Worm (Caenorhabditis elegans) whole organism, L4 larva: ENCODE measurements around the gene T09F3.5.

Source experiments
- F26F4.8 ChIP-seq: fragments of 200-800 bp; sonication (Bioruptor generic); conservative IDR thresholded peaks from 2 replicates; pipeline ENCODE4 v1.3.6; 2022; ENCODE audit warnings: missing genetic modification characterization, missing compliant biosample characterization
- T20F7.1 ChIP-seq: fragments of 200-800 bp; sonication (Bioruptor generic); optimal IDR thresholded peaks from 2 replicates; lab custom pipeline; 2018; ENCODE audit warnings: mild to moderate bottlenecking, missing genetic modification characterization, missing compliant biosample characterization
- Y48G9A.11 ChIP-seq: fragments of 200-800 bp; sonication (Bioruptor generic); IDR thresholded peaks from 2 replicates; pipeline ENCODE4 v1.3.6; 2022; ENCODE audit warnings: missing genetic modification reagents, missing genetic modification characterization, missing compliant biosample characterization
- Y5F2A.4 ChIP-seq: fragments of 200-800 bp; sonication (Bioruptor generic); optimal IDR thresholded peaks from 2 replicates; lab custom pipeline; 2018; ENCODE audit warnings: mild to moderate bottlenecking, missing genetic modification characterization, missing compliant biosample characterization
- aly-2 ChIP-seq: sonication (generic microtip); optimal IDR thresholded peaks from 2 replicates; lab custom pipeline; 2018; ENCODE audit warnings: missing biosample characterization, missing genetic modification characterization
- ama-1 ChIP-seq: fragments of 150-350 bp; optimal IDR thresholded peaks from 2 replicates; lab custom pipeline; 2014; ENCODE audit warnings: inconsistent platforms, mixed read lengths
- arid-1 ChIP-seq: fragments of 200-800 bp; sonication (Bioruptor generic); conservative IDR thresholded peaks from 2 replicates; pipeline ENCODE4 v1.3.6; 2022; ENCODE audit warnings: missing genetic modification reagents, missing genetic modification characterization, missing compliant biosample characterization
- ceh-44 ChIP-seq: fragments of 200-800 bp; sonication (Bioruptor generic); IDR thresholded peaks from 2 replicates; pipeline ENCODE4 v1.3.6; 2022; ENCODE audit warnings: missing genetic modification reagents, missing genetic modification characterization, missing compliant biosample characterization
- cey-2 ChIP-seq: sonication (generic microtip); optimal IDR thresholded peaks from 3 replicates; lab custom pipeline; 2017; ENCODE audit warnings: missing genetic modification characterization, mild to moderate bottlenecking, missing compliant biosample characterization, antibody characterized with exemption, borderline replicate concordance; ENCODE audit not compliant: insufficient read depth
- ctbp-1 ChIP-seq: fragments of 200-800 bp; sonication (Bioruptor generic); IDR thresholded peaks from 2 replicates; pipeline ENCODE4 v1.3.6; 2022; ENCODE audit warnings: missing genetic modification reagents, missing genetic modification characterization, missing compliant biosample characterization
- daf-16 ChIP-seq, 3 experiments: sonication (generic microtip); optimal IDR thresholded peaks; 2 replicates each; lab custom pipeline; 2016 to 2017; ENCODE audit warnings: missing genetic modification characterization in 3 of 3, missing genetic modification reagents in 3 of 3, mild to moderate bottlenecking in 2 of 3, missing compliant biosample characterization in 2 of 3, missing biosample characterization in 1 of 3, moderate library complexity in 1 of 3
- daf-8 ChIP-seq: fragments of 200-800 bp; sonication (Bioruptor generic); IDR thresholded peaks from 2 replicates; pipeline ENCODE4 v1.3.6; 2022; ENCODE audit warnings: missing genetic modification characterization, missing compliant biosample characterization
- dmd-6 ChIP-seq: fragments of 200-800 bp; sonication (Bioruptor generic); IDR thresholded peaks from 2 replicates; pipeline ENCODE4 v1.3.6; 2022; ENCODE audit warnings: missing genetic modification reagents, missing genetic modification characterization, missing compliant biosample characterization
- dpl-1 ChIP-seq: fragments of 150-350 bp; optimal IDR thresholded peaks from 2 replicates; lab custom pipeline; 2014; ENCODE audit warnings: missing biosample characterization, missing genetic modification reagents, missing genetic modification characterization
- dve-1 ChIP-seq: sonication (generic microtip); optimal IDR thresholded peaks from 2 replicates; lab custom pipeline; 2017; ENCODE audit warnings: antibody characterized with exemption, mild to moderate bottlenecking, missing genetic modification characterization, missing compliant biosample characterization; ENCODE audit not compliant: insufficient read depth
- egl-43 ChIP-seq: fragments of 200-800 bp; sonication (Bioruptor generic); IDR thresholded peaks from 2 replicates; pipeline ENCODE4 v1.3.6; 2022; ENCODE audit warnings: missing genetic modification reagents, missing genetic modification characterization, missing compliant biosample characterization
- hif-1 ChIP-seq, 2 experiments: sonication (generic microtip); optimal IDR thresholded peaks; 2 replicates each; lab custom pipeline; 2016 to 2017; ENCODE audit warnings: missing compliant biosample characterization in 2 of 2, missing genetic modification characterization in 2 of 2, missing genetic modification reagents in 2 of 2, missing genotype in 2 of 2, mild to moderate bottlenecking in 1 of 2
- hlh-11 ChIP-seq: fragments of 200-800 bp; sonication (Bioruptor generic); optimal IDR thresholded peaks from 2 replicates; lab custom pipeline; 2018; ENCODE audit warnings: mild to moderate bottlenecking, missing genetic modification characterization, missing compliant biosample characterization
- hlh-30 ChIP-seq: sonication (generic microtip); optimal IDR thresholded peaks from 2 replicates; lab custom pipeline; 2017; ENCODE audit warnings: antibody characterized with exemption, mild to moderate bottlenecking, missing genetic modification characterization, missing compliant biosample characterization; ENCODE audit not compliant: insufficient read depth
- lin-15B ChIP-seq: fragments of 150-350 bp; sonication (generic microtip); optimal IDR thresholded peaks from 3 replicates; lab custom pipeline; 2014; ENCODE audit warnings: missing biosample characterization, missing genetic modification characterization
- lin-38 ChIP-seq: fragments of 200-800 bp; sonication (Bioruptor generic); IDR thresholded peaks from 2 replicates; pipeline ENCODE4 v1.3.6; 2022; ENCODE audit warnings: missing genetic modification reagents, missing genetic modification characterization, missing compliant biosample characterization
- lin-39 ChIP-seq: fragments of 150-350 bp; optimal IDR thresholded peaks from 2 replicates; lab custom pipeline; 2014; ENCODE audit warnings: missing biosample characterization, missing genetic modification reagents, missing genetic modification characterization
- lsy-2 ChIP-seq, 2 experiments: fragments of 150-350 bp in 1 of 2; sonication (generic microtip) in 1 of 2; optimal IDR thresholded peaks; 2 replicates each; lab custom pipeline; 2014 to 2017; ENCODE audit warnings: missing biosample characterization in 2 of 2, missing genetic modification characterization in 2 of 2
- madf-5 ChIP-seq, 2 experiments: fragments of 200-800 bp; sonication (Bioruptor generic); IDR thresholded peaks; 2 replicates each; pipeline ENCODE4 v1.3.6; 2022; ENCODE audit warnings: missing compliant biosample characterization in 2 of 2, missing genetic modification characterization in 2 of 2
- mdl-1 ChIP-seq, 2 experiments: fragments of 150-350 bp in 1 of 2; sonication (generic microtip) in 1 of 2; optimal IDR thresholded peaks; 2 replicates each; lab custom pipeline; 2014 to 2017; ENCODE audit warnings: missing biosample characterization in 2 of 2, missing genetic modification characterization in 2 of 2
- mep-1 ChIP-seq: fragments of 150-350 bp; sonication (generic microtip); optimal IDR thresholded peaks from 3 replicates; lab custom pipeline; 2014; ENCODE audit warnings: missing biosample characterization, missing genetic modification characterization
- mes-2 ChIP-seq: sonication (generic microtip); optimal IDR thresholded peaks from 2 replicates; lab custom pipeline; 2016; ENCODE audit warnings: missing genotype, mild to moderate bottlenecking, missing genetic modification characterization, missing compliant biosample characterization; ENCODE audit not compliant: poor library complexity, severe bottlenecking
- nhr-102 ChIP-seq: sonication (generic microtip); optimal IDR thresholded peaks from 2 replicates; lab custom pipeline; 2016; ENCODE audit warnings: mild to moderate bottlenecking, missing genetic modification characterization, moderate library complexity, missing compliant biosample characterization
- nhr-237 ChIP-seq: sonication (generic microtip); optimal IDR thresholded peaks from 2 replicates; lab custom pipeline; 2017; ENCODE audit warnings: missing biosample characterization, missing genetic modification characterization
- nhr-28 ChIP-seq: fragments of 150-350 bp; optimal IDR thresholded peaks from 2 replicates; lab custom pipeline; 2014; ENCODE audit warnings: missing biosample characterization, missing genetic modification characterization
- nhr-41 ChIP-seq: fragments of 200-800 bp; sonication (Bioruptor generic); IDR thresholded peaks from 2 replicates; pipeline ENCODE4 v1.3.6; 2022; ENCODE audit warnings: missing genetic modification reagents, missing genetic modification characterization, missing compliant biosample characterization
- nhr-48 ChIP-seq: sonication (generic microtip); optimal IDR thresholded peaks from 2 replicates; lab custom pipeline; 2016; ENCODE audit warnings: mild to moderate bottlenecking, missing genetic modification characterization, missing compliant biosample characterization
- nhr-6 ChIP-seq: fragments of 150-350 bp; optimal IDR thresholded peaks from 2 replicates; lab custom pipeline; 2014; ENCODE audit warnings: missing biosample characterization, missing genetic modification characterization
- nhr-77 ChIP-seq: fragments of 150-350 bp; optimal IDR thresholded peaks from 2 replicates; lab custom pipeline; 2014; ENCODE audit warnings: missing biosample characterization, missing genetic modification characterization
- pha-4 ChIP-seq, 2 experiments: fragments of 150-350 bp in 1 of 2; fragments of 200-800 bp in 1 of 2; sonication (Bioruptor generic) in 1 of 2; IDR thresholded peaks in 1 of 2; optimal IDR thresholded peaks in 1 of 2; 2 replicates each; pipeline versions ENCODE4 v1.3.6 to Lab custom; 2014 to 2022; ENCODE audit warnings: missing genetic modification characterization in 2 of 2, missing genetic modification reagents in 2 of 2, missing biosample characterization in 1 of 2, missing compliant biosample characterization in 1 of 2
- rbr-2 ChIP-seq: sonication (generic microtip); optimal IDR thresholded peaks from 2 replicates; lab custom pipeline; 2016; ENCODE audit warnings: missing genotype, missing genetic modification characterization, missing compliant biosample characterization
- sdz-12 ChIP-seq: fragments of 200-800 bp; sonication (Bioruptor generic); optimal IDR thresholded peaks from 2 replicates; lab custom pipeline; 2018; ENCODE audit warnings: mild to moderate bottlenecking, missing genetic modification characterization, missing compliant biosample characterization
- set-16 ChIP-seq: fragments of 200-800 bp; sonication (Bioruptor generic); IDR thresholded peaks from 2 replicates; pipeline ENCODE4 v1.3.6; 2022; ENCODE audit warnings: missing genetic modification reagents, missing genetic modification characterization, missing compliant biosample characterization
- snpc-1.2 ChIP-seq: fragments of 200-800 bp; sonication (Bioruptor generic); IDR thresholded peaks from 2 replicates; pipeline ENCODE4 v1.3.6; 2022; ENCODE audit warnings: missing genetic modification reagents, missing genetic modification characterization, missing compliant biosample characterization
- unc-130 ChIP-seq: sonication (generic microtip); optimal IDR thresholded peaks from 2 replicates; lab custom pipeline; 2016; ENCODE audit warnings: missing genetic modification reagents, missing genetic modification characterization, missing compliant biosample characterization
- unc-62 ChIP-seq, 3 experiments: fragments of 150-350 bp in 1 of 3; sonication (generic microtip); optimal IDR thresholded peaks in 2 of 3; peaks in 1 of 3; 1 replicate in 1 of 3; 2 replicates in 2 of 3; lab custom pipeline; 2014 to 2017; ENCODE audit warnings: missing biosample characterization in 3 of 3, missing genetic modification characterization in 3 of 3, missing genetic modification reagents in 3 of 3, missing genotype in 1 of 3
- vab-7 ChIP-seq: fragments of 200-800 bp; sonication (Bioruptor generic); IDR thresholded peaks from 2 replicates; pipeline ENCODE4 v1.3.6; 2022; ENCODE audit warnings: missing genetic modification reagents, missing genetic modification characterization, missing compliant biosample characterization
- ztf-11 ChIP-seq: fragments of 150-350 bp; optimal IDR thresholded peaks from 2 replicates; lab custom pipeline; 2014; ENCODE audit warnings: missing biosample characterization, missing genetic modification characterization

The T09F3.5 gene

DNA sequence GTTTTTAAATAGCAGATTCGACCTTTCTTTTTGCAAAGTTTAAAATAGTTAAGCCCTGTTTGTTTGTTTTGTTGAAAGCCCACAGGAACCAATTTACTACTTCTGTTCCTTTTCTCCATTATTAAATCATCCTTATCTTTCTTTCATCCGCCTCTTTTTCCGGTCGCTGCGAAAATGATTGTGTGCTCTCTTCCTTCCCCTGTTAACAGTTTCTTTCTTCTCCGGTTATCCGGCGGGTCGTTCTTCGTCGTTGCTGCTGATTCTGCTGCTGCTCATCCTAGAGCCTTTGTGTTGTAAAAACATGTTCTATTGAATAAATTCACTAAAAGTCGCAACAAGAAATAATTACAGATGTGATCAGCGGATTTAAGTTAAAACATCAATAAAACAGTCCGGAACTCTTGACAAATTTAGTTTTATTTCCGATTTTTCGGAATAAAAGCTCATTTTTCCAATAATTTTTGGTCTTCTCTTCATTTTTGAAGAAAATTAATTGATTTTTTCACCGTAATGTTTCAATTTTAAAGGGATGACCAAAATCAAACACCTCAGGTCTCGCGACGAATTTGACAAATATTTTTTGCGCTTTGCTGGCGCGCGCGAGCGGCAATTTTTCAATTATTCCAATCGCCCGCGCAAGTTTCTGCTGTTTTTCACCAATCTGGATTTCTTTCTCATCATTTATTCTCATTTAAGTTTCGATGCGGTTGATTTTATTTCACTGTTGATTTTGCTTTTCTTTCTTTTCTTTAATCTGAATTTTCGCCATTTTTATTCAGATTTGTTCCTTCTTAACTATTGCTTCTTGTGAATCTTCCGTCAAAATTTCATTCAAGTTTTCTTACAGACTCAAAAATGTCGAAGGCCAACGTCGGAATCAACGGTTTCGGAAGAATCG, 3.1 kb upstream of the T09F3.5 start, which contains the start of gene gpd-1 (continued):
- TF ChIP-seq madf-5 (GFP tag; IDR thresholded peaks at IDR 0.05; lab: Robert Waterston, UW), result no peak
- TF ChIP-seq ctbp-1, result no peak
- peak; percentile 45 for TF ChIP-seq nhr-102
- 0 out of 2 replicates have a peak, but pooled peaks have one; percentile 11 for TF ChIP-seq snpc-1.2 (GFP tag; lab: Robert Waterston, UW)
- no peak for TF ChIP-seq egl-43 (GFP tag; lab: Robert Waterston, UW)
- peak; percentile 32 for TF ChIP-seq nhr-48 (tag; lab: Kevin White, UChicago)
- TF ChIP-seq Y5F2A.4 (GFP tag; lab: Kevin White, UChicago), result no peak
- TF ChIP-seq Y48G9A.11 (GFP tag; lab: Robert Waterston, UW), result peak; percentile 61; the same call in 1 of the 2 replicates
- peak; percentile 85 for TF ChIP-seq unc-130 (GFP tag; lab: Kevin White, UChicago)
- no peak for TF ChIP-seq mep-1 (tag; lab: Kevin White, UChicago)
- TF ChIP-seq daf-8, result no peak
- TF ChIP-seq ceh-44 (GFP tag; lab: Robert Waterston, UW), result no peak
- TF ChIP-seq ama-1 (lab: Kevin White, UChicago), result peak; percentile 74
- TF ChIP-seq hlh-11 (tag; lab: Kevin White, UChicago), result no peak

DNA sequence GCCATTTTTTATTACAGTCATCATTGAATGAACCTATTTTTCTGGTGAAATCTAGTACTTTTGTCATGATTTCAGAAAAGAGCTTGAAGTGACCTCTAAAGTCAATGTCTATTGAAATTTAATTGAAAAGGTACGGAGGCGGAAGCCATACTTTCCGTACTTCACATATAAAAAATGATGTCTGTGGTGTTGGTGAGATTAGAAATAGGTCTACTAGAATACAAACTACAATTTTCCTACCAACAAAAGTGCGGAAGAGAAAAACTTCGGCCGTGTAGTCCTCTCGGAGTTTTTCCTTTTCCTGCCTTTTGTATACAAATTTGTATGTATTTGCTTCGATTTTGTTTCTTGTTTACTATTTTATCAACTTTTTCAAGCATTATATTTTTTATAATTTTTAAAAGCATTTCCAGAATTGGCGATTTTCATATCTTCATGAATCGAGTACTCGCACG, 1.3 kb upstream of the T09F3.5 start, which contains the start of gene T09F3.4:
Gene T09F3.4, plus strand, starts transcription at position 405 of the 455 bp plus-strand sequence.
- TF ChIP-seq dpl-1 (GFP tag; lab: Kevin White, UChicago) (peak; percentile 69), ztf-11 (tag; lab: Kevin White, UChicago) (no peak), arid-1 (GFP tag; lab: Robert Waterston, UW) (0 out of 2 replicates have a peak, but pooled peaks have one; percentile 13), lin-38 (GFP tag; lab: Robert Waterston, UW) (peak; percentile 61), hif-1 (tag; optimal IDR thresholded peaks at IDR 0.05; lab: Kevin White, UChicago) (peak in 1 of 2 experiments; percentile 83), nhr-77 (tag; lab: Kevin White, UChicago) (no peak), mes-2 (peak; percentile 97), mep-1 (tag; lab: Kevin White, UChicago) (peak; percentile 66), aly-2 (tag; lab: Kevin White, UChicago) (no peak), cey-2 (no peak), F26F4.8 (GFP tag; lab: Robert Waterston, UW) (no peak), unc-62 (GFP tag; optimal IDR thresholded peaks at IDR 0.05 in 1 of 2; lab: Kevin White, UChicago) (peak in 1 of 2 experiments; percentile 25), unc-62 (tag; optimal IDR thresholded peaks at IDR 0.05; lab: Kevin White, UChicago) (no peak), nhr-6 (tag; lab: Kevin White, UChicago) (peak; percentile 64), dmd-6 (peak; percentile 23; the same call in 1 of the 2 replicates), nhr-237 (tag; lab: Kevin White, UChicago) (no peak), sdz-12 (GFP tag; lab: Kevin White, UChicago) (no peak), lsy-2 (tag; optimal IDR thresholded peaks at IDR 0.05; lab: Kevin White, UChicago) (peak in 1 of 2 experiments; percentile 86), hlh-11 (tag; lab: Kevin White, UChicago) (peak; percentile 13), T20F7.1 (GFP tag; lab: Kevin White, UChicago) (peak; percentile 66), daf-16 (GFP tag; optimal IDR thresholded peaks at IDR 0.05; lab: Kevin White, UChicago) (no peak), daf-16 (tag; optimal IDR thresholded peaks at IDR 0.05; lab: Kevin White, UChicago) (peak; percentile 9), lin-39 (tag; lab: Kevin White, UChicago) (no peak), mdl-1 (tag; optimal IDR thresholded peaks at IDR 0.05; lab: Kevin White, UChicago) (no peak), set-16 (GFP tag; lab: Robert Waterston, UW) (no peak), nhr-41 (GFP tag; lab: Robert Waterston, UW) (no peak), unc-130 (GFP tag; lab: Kevin White, UChicago) (peak; percentile 78), pha-4 (GFP tag; IDR thresholded peaks at IDR 0.05; lab: Robert Waterston, UW) (no peak), pha-4 (tag; optimal IDR thresholded peaks at IDR 0.05; lab: Kevin White, UChicago) (peak; percentile 40), rbr-2 (tag; lab: Kevin White, UChicago) (peak; percentile 8), madf-5 (GFP tag; IDR thresholded peaks at IDR 0.05; lab: Robert Waterston, UW) (0 out of 4 replicates have a peak, but pooled peaks of 1 of the 2 experiments have one; percentile 6), dve-1 (peak; percentile 67), nhr-28 (tag; lab: Kevin White, UChicago) (peak; percentile 95), lin-15B (tag; lab: Kevin White, UChicago) (no peak), vab-7 (no peak), hlh-30 (tag; lab: Kevin White, UChicago) (peak; percentile 28)
